Worm (Caenorhabditis elegans): Measurements from ENCODE around the gene F07C6.6.

- no peak for TF ChIP-seq cog-1 (tag; optimal IDR thresholded peaks at IDR 0.05)
- no peak for TF ChIP-seq klf-2 (GFP tag; conservative IDR thresholded peaks at IDR 0.05)
- no peak for TF ChIP-seq ref-1 (GFP tag; conservative IDR thresholded peaks at IDR 0.05)
- no peak for TF ChIP-seq ztf-29 (GFP tag; IDR thresholded peaks at IDR 0.05)
- no peak for TF ChIP-seq ztf-23 (GFP tag; IDR thresholded peaks at IDR 0.05)
- no peak for TF ChIP-seq med-1 (GFP tag; optimal IDR thresholded peaks at IDR 0.05; ENCODE audit: insufficient read depth)
- no peak for TF ChIP-seq flt-1 (GFP tag; IDR thresholded peaks at IDR 0.05)
These were observed 6.6 kb upstream of the F07C6.6 start for ce11 chrIV:12785988-12786387.
